Fruit fly (Drosophila melanogaster) S2 (cell line): ENCODE data around the gene CG33269.

Experiments
- CG8478 ChIP-seq: fragments of >200 bp; optimal IDR thresholded peaks from 2 replicates; lab custom pipeline; 2018
- CTCF ChIP-seq, 2 experiments: fragments of >200 bp; optimal IDR thresholded peaks; 2 replicates each; lab custom pipeline; 2018

The CG33269 gene

DNA sequence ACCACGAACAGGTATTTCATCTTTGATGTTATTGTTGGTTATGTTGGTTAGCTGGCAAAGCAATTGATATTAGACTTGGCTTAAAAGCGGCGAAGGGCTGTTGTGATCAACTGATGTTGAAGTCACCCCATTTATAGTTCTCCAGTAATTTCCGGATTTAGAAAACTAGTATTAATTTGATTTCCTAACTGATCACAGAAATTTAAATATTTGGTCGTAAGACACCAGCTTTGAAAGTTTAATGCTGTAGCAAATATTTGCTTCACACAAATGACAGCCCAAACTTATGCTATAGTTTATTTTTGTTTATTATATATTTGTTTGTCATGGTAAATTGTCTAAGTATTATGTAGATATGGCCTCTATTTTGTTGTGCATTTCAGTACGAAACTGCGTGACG is at the start of gene CG33269:
TSS of gene CG33269 (minus strand) at position 101 of the 400 bp plus-strand sequence.
- TF ChIP-seq CG8478 (lab: Kevin White, UChicago) (no peak), CTCF (optimal IDR thresholded peaks at IDR 0.05; lab: Kevin White, UChicago) (no peak)

- TF ChIP-seq CTCF (optimal IDR thresholded peaks at IDR 0.05; lab: Kevin White, UChicago) (no peak), CG8478 (lab: Kevin White, UChicago) (no peak)
These were observed 49.1 kb upstream of the CG33269 start, which contains the start of gene CG32091 for dm6 chr3L:11631092-11631491. Gene CG32091 (plus strand): TSS chr3L:11631392.

DNA sequence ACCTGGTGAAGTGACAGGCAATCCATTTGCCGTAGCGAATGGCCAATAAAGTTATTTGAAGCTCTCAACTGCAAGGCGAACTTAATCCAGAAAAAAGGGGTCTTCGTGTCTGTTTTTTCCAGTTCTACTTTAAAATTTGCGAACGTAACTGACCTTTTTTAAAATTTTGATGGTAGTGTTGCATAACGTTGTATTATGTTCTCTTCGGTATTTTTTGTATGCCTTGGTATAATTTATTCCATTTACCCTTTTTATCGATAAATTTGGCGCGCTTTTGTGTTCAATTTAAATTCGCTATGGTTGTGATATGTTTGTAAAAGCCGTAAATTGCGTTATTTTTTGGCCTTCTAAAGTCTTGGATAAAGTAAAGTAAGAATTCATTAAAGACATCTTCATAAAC is 48.7 kb upstream of the CG33269 start:
- TF ChIP-seq CTCF (optimal IDR thresholded peaks at IDR 0.05; lab: Kevin White, UChicago) (no peak), CG8478 (lab: Kevin White, UChicago) (no peak)

- TF ChIP-seq CTCF (optimal IDR thresholded peaks at IDR 0.05; lab: Kevin White, UChicago) (peak in 1 of 2 experiments; percentile 16), CG8478 (lab: Kevin White, UChicago) (no peak)
These were observed 46.0 kb upstream of the CG33269 start, which contains the start of gene Apt1 for dm6 chr3L:11627819-11628483. Gene Apt1 (plus strand): TSS chr3L:11628037.

dm6 chr3L:11626229-11626826 is 44.3 kb upstream of the CG33269 start, which contains the start of gene PCID2:
Gene PCID2 (plus strand): TSS chr3L:11626441.
- TF ChIP-seq CG8478 (lab: Kevin White, UChicago) = no peak
- no peak for TF ChIP-seq CTCF (optimal IDR thresholded peaks at IDR 0.05; lab: Kevin White, UChicago)

DNA sequence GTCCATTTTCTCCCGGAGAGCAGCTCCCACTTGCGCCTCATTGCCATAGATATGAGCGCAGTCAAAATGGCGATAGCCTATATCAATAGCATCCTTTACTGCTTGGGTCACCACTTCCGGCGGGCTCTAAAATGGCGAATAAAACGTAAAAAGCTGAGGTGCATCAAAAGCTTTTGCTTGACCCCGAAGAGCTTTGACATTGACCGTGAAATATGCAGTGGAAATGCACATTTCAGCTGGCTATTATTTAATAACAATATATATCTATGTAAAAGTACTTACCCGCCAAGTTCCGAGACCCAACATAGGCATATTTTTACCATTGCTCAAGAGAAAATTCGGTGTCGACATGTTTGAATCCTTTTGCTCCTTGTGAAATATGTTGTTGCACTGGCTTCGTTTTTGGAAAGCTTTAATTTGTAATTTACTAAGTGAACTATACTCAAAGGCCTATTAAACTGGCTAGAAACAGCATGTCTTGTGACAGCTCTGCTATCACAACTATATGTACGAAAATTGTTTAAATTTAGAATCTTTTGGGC is 43.7 kb upstream of the CG33269 start, which contains the start of gene CG6083:
TSS of gene CG6083 (minus strand) at position 492 of the 542 bp plus-strand sequence.
- TF ChIP-seq CG8478 (lab: Kevin White, UChicago) (no peak), CTCF (optimal IDR thresholded peaks at IDR 0.05; lab: Kevin White, UChicago) (no peak)

- TF ChIP-seq CTCF (optimal IDR thresholded peaks at IDR 0.05; lab: Kevin White, UChicago) = no peak
- no peak for TF ChIP-seq CG8478 (lab: Kevin White, UChicago)
These were observed 42.3 kb upstream of the CG33269 start, which contains the start of gene Akr1B for dm6 chr3L:11624281-11624680. Gene Akr1B (minus strand): TSS chr3L:11624381.

DNA sequence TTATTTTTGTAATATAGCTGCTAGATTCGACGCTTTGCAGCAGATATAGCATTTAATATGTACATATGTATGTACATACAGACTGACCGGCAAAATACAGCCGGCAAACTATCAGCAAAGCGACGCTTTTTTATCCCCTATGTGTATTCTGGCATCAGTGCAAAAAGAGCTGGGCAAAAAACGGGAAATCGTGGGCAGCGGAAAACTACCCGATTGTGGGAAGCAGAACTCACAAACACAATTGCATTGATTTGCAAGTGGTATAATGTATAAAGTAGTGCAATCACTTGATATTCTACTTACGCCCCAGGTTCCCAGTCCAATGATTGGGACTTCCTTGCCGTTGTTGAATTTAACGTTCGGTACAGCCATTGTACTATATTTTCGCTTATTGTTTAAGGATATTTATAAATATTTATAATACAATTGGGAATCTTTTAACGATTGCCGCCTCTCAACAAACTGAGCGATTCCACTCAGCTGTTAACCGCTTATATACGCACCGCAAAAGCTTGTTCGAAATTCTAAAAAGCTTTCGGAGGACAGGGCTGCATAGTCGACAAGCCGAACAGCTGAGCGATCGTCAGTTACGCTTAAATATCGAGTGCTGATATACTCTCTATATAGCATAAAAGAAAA is 41.4 kb upstream of the CG33269 start:
- no peak for TF ChIP-seq CTCF (optimal IDR thresholded peaks at IDR 0.05; lab: Kevin White, UChicago)
- no peak for TF ChIP-seq CG8478 (lab: Kevin White, UChicago)

DNA sequence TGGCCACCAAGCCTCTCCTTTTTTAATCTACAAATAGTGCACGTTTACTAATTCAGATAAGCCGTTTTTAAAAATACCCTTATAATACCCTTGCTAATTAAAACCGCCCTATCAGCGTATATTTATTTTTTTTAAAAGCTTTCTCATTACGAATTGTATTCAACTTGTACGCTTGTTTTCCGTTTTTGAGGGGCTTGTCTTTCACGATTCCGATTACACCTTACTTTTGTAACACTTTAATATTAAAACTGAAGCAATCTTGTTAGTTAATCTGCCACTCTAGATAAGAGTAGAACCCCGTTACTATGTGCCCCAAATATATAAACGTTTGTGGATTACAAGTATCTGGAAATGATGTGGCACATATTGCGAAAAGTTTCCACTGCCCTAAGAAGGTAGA is 40.8 kb upstream of the CG33269 start:
- TF ChIP-seq CTCF (optimal IDR thresholded peaks at IDR 0.05; lab: Kevin White, UChicago) = no peak
- TF ChIP-seq CG8478 (lab: Kevin White, UChicago) = no peak

- TF ChIP-seq CTCF (optimal IDR thresholded peaks at IDR 0.05; lab: Kevin White, UChicago) = no peak
- no peak for TF ChIP-seq CG8478 (lab: Kevin White, UChicago)
These were observed 38.0 kb upstream of the CG33269 start, which contains the start of gene Muc68Ca for dm6 chr3L:11620001-11620400. Gene Muc68Ca (minus strand): TSS chr3L:11620101.

- TF ChIP-seq CTCF (optimal IDR thresholded peaks at IDR 0.05; lab: Kevin White, UChicago) (no peak), CG8478 (lab: Kevin White, UChicago) (no peak)
These were observed 27.8 kb upstream of the CG33269 start, which contains the start of gene CG42832 for dm6 chr3L:11609835-11610234. Gene CG42832 (plus strand): TSS chr3L:11610135.

DNA sequence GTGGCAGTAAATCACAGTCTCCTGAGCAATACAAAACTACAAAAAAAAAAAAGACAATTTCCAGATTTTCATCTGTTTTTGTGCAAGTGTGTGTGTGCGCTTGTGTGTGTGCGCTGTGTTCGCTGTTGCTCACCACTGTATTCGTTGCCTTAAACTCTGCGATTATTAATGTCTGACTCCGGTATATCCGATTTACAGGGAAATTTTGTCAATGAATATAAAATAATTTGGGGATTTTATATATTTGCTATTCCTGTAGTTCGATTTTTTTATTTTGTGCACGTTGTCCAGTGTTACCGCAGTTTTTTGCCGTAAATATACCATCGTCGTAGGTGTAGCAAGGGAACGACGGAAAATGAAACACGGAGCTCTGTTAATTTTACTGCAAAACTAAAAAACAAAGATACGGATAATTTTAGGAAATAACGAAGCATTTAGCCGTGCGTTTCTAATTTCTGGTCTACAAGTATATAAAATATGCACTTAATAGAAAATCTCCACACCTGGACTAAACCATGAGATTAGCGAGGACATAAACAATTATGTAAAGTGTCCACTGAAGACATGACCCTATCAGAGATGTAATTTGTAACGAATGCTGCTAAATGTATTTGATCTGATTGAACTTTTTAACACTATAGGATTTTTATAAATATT is 27.3 kb upstream of the CG33269 start, which contains the start of gene Duba:
TSS of gene Duba (minus strand) at position 313 of the 657 bp plus-strand sequence.
- no peak for TF ChIP-seq CTCF (optimal IDR thresholded peaks at IDR 0.05; lab: Kevin White, UChicago)
- TF ChIP-seq CG8478 (lab: Kevin White, UChicago) = no peak

DNA sequence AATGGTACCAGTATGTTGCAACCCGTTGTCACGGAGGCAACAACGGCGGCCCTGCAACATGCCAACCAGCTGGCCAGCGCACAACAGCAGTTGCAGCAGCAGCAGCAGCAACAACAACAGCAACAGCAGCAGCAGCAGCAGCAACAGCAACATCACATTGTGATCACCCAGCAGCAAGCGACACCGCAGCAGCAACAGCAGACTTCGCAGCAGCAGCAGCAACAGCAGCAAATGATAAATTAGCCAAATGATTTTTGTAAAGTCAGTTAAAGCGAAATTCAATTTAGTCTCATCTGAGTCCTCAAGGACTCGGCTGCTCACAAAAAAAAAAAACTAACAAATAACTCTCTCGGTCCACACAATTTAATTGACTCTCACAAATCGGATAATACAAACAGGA is 22.2 kb upstream of the CG33269 start:
- TF ChIP-seq CTCF (optimal IDR thresholded peaks at IDR 0.05; lab: Kevin White, UChicago) (no peak), CG8478 (lab: Kevin White, UChicago) (no peak)

dm6 chr3L:11602040-11602439 is 20.0 kb upstream of the CG33269 start:
- TF ChIP-seq CG8478 (lab: Kevin White, UChicago) = no peak
- no peak for TF ChIP-seq CTCF (optimal IDR thresholded peaks at IDR 0.05; lab: Kevin White, UChicago)
